Worm (Caenorhabditis elegans) whole organism, L4 larva: ENCODE results near the gene srgp-1.

Experiments
- F10B5.3 ChIP-seq: sonication (generic microtip); optimal IDR thresholded peaks from 2 replicates; lab custom pipeline; 2016; ENCODE audit warnings: mild to moderate bottlenecking, missing genetic modification characterization, missing compliant biosample characterization
- F26F4.8 ChIP-seq: fragments of 200-800 bp; sonication (Bioruptor generic); conservative IDR thresholded peaks from 2 replicates; pipeline ENCODE4 v1.3.6; 2022; ENCODE audit warnings: missing genetic modification characterization, missing compliant biosample characterization
- F37D6.2 ChIP-seq: sonication (generic microtip); optimal IDR thresholded peaks from 2 replicates; lab custom pipeline; 2016; ENCODE audit warnings: mild to moderate bottlenecking, missing genetic modification characterization, missing compliant biosample characterization
- R02D3.7 ChIP-seq: fragments of 150-350 bp; sonication (generic microtip); optimal IDR thresholded peaks from 3 replicates; lab custom pipeline; 2014; ENCODE audit warnings: missing biosample characterization, missing genetic modification characterization
- Y105C5A.15 ChIP-seq: fragments of 200-800 bp; sonication (Bioruptor generic); IDR thresholded peaks from 2 replicates; pipeline ENCODE4 v1.3.6; 2022; ENCODE audit warnings: missing genetic modification characterization, missing compliant biosample characterization
- Y48G9A.11 ChIP-seq: fragments of 200-800 bp; sonication (Bioruptor generic); IDR thresholded peaks from 2 replicates; pipeline ENCODE4 v1.3.6; 2022; ENCODE audit warnings: missing genetic modification reagents, missing genetic modification characterization, missing compliant biosample characterization
- Y5F2A.4 ChIP-seq: fragments of 200-800 bp; sonication (Bioruptor generic); optimal IDR thresholded peaks from 2 replicates; lab custom pipeline; 2018; ENCODE audit warnings: mild to moderate bottlenecking, missing genetic modification characterization, missing compliant biosample characterization
- aha-1 ChIP-seq: fragments of 150-350 bp; peaks from one replicate; lab custom pipeline; 2014; ENCODE audit warnings: missing biosample characterization, missing genetic modification characterization
- aly-2 ChIP-seq: sonication (generic microtip); optimal IDR thresholded peaks from 2 replicates; lab custom pipeline; 2018; ENCODE audit warnings: missing biosample characterization, missing genetic modification characterization
- ama-1 ChIP-seq: fragments of 150-350 bp; optimal IDR thresholded peaks from 2 replicates; lab custom pipeline; 2014; ENCODE audit warnings: inconsistent platforms, mixed read lengths
- arid-1 ChIP-seq: fragments of 200-800 bp; sonication (Bioruptor generic); conservative IDR thresholded peaks from 2 replicates; pipeline ENCODE4 v1.3.6; 2022; ENCODE audit warnings: missing genetic modification reagents, missing genetic modification characterization, missing compliant biosample characterization
- ceh-32 ChIP-seq: sonication (generic microtip); optimal IDR thresholded peaks from 2 replicates; lab custom pipeline; 2016; ENCODE audit warnings: mild to moderate bottlenecking, missing genetic modification characterization, missing compliant biosample characterization; ENCODE audit not compliant: poor library complexity
- daf-8 ChIP-seq: fragments of 200-800 bp; sonication (Bioruptor generic); IDR thresholded peaks from 2 replicates; pipeline ENCODE4 v1.3.6; 2022; ENCODE audit warnings: missing genetic modification characterization, missing compliant biosample characterization
- dmd-9 ChIP-seq: fragments of 200-800 bp; sonication (Bioruptor generic); IDR thresholded peaks from 2 replicates; pipeline ENCODE4 v1.3.6; 2022; ENCODE audit warnings: missing genetic modification reagents, missing genetic modification characterization, missing compliant biosample characterization
- egl-43 ChIP-seq: fragments of 200-800 bp; sonication (Bioruptor generic); IDR thresholded peaks from 2 replicates; pipeline ENCODE4 v1.3.6; 2022; ENCODE audit warnings: missing genetic modification reagents, missing genetic modification characterization, missing compliant biosample characterization
- fos-1 ChIP-seq: fragments of 150-350 bp; optimal IDR thresholded peaks from 2 replicates; lab custom pipeline; 2014; ENCODE audit warnings: missing biosample characterization, missing genetic modification characterization
- gei-8 ChIP-seq: fragments of 200-800 bp; sonication (Bioruptor generic); optimal IDR thresholded peaks from 2 replicates; lab custom pipeline; 2018; ENCODE audit warnings: mild to moderate bottlenecking, missing genetic modification characterization, missing compliant biosample characterization
- mdt-29 ChIP-seq: fragments of 200-800 bp; sonication (Bioruptor generic); IDR thresholded peaks from 2 replicates; pipeline ENCODE4 v1.3.6; 2022; ENCODE audit warnings: missing genetic modification reagents, missing genetic modification characterization, missing compliant biosample characterization
- nhr-102 ChIP-seq: sonication (generic microtip); optimal IDR thresholded peaks from 2 replicates; lab custom pipeline; 2016; ENCODE audit warnings: mild to moderate bottlenecking, missing genetic modification characterization, moderate library complexity, missing compliant biosample characterization
- nhr-11 ChIP-seq: fragments of 150-350 bp; optimal IDR thresholded peaks from 2 replicates; lab custom pipeline; 2014; ENCODE audit warnings: missing biosample characterization, missing genetic modification characterization
- nhr-111 ChIP-seq: fragments of 200-800 bp; sonication (Bioruptor generic); optimal IDR thresholded peaks from 2 replicates; lab custom pipeline; 2018; ENCODE audit warnings: mild to moderate bottlenecking, missing genetic modification characterization, missing compliant biosample characterization
- nhr-237 ChIP-seq: sonication (generic microtip); optimal IDR thresholded peaks from 2 replicates; lab custom pipeline; 2017; ENCODE audit warnings: missing biosample characterization, missing genetic modification characterization
- nhr-41 ChIP-seq: fragments of 200-800 bp; sonication (Bioruptor generic); IDR thresholded peaks from 2 replicates; pipeline ENCODE4 v1.3.6; 2022; ENCODE audit warnings: missing genetic modification reagents, missing genetic modification characterization, missing compliant biosample characterization
- pqm-1 ChIP-seq: sonication (generic microtip); optimal IDR thresholded peaks from 2 replicates; lab custom pipeline; 2017; ENCODE audit warnings: missing biosample characterization, missing genetic modification characterization
- rbr-2 ChIP-seq: sonication (generic microtip); optimal IDR thresholded peaks from 2 replicates; lab custom pipeline; 2016; ENCODE audit warnings: missing genotype, missing genetic modification characterization, missing compliant biosample characterization
- unc-39 ChIP-seq: sonication (generic microtip); optimal IDR thresholded peaks from 2 replicates; lab custom pipeline; 2017; ENCODE audit warnings: missing biosample characterization, missing genetic modification characterization
- unc-62 ChIP-seq, 3 experiments: fragments of 150-350 bp in 1 of 3; sonication (generic microtip); optimal IDR thresholded peaks in 2 of 3; peaks in 1 of 3; 1 replicate in 1 of 3; 2 replicates in 2 of 3; lab custom pipeline; 2014 to 2017; ENCODE audit warnings: missing biosample characterization in 3 of 3, missing genetic modification characterization in 3 of 3, missing genetic modification reagents in 3 of 3, missing genotype in 1 of 3
- vab-7 ChIP-seq: fragments of 200-800 bp; sonication (Bioruptor generic); IDR thresholded peaks from 2 replicates; pipeline ENCODE4 v1.3.6; 2022; ENCODE audit warnings: missing genetic modification reagents, missing genetic modification characterization, missing compliant biosample characterization

srgp-1 gene

ce11 chrIV:11623759-11624287 lies 53.5 kb downstream of the srgp-1 start (continued):
- TF ChIP-seq unc-62 (GFP tag; optimal IDR thresholded peaks at IDR 0.05 in 1 of 2; lab: Kevin White, UChicago) = peak in 1 of 2 experiments; percentile 88
- TF ChIP-seq unc-62 (tag; optimal IDR thresholded peaks at IDR 0.05; lab: Kevin White, UChicago) = no peak
- no peak for TF ChIP-seq arid-1 (GFP tag; lab: Robert Waterston, UW)
- TF ChIP-seq egl-43 (GFP tag; lab: Robert Waterston, UW) = no peak
- TF ChIP-seq daf-8 = no peak
- TF ChIP-seq Y48G9A.11 = no peak
- TF ChIP-seq pqm-1 = peak; percentile 65
- no peak for TF ChIP-seq nhr-41 (GFP tag; lab: Robert Waterston, UW)
- no peak for TF ChIP-seq mdt-29 (GFP tag; lab: Robert Waterston, UW)
- TF ChIP-seq aha-1 (tag; lab: Kevin White, UChicago) = peak; percentile 74
- TF ChIP-seq ama-1 (lab: Kevin White, UChicago) = no peak
- TF ChIP-seq fos-1 (tag; lab: Kevin White, UChicago) = no peak
- no peak for TF ChIP-seq rbr-2
- no peak for TF ChIP-seq aly-2 (tag; lab: Kevin White, UChicago)
- TF ChIP-seq, all 104 proteins: peak for 9

- TF ChIP-seq aha-1 (tag; lab: Kevin White, UChicago) (peak; percentile 41), unc-39 (no peak)
Observed at ce11 chrIV:11625482-11625881, 55.2 kb downstream of the srgp-1 start, which contains the start of gene lys-5. TSS of gene lys-5 (minus strand) at chrIV:11625582.

DNA sequence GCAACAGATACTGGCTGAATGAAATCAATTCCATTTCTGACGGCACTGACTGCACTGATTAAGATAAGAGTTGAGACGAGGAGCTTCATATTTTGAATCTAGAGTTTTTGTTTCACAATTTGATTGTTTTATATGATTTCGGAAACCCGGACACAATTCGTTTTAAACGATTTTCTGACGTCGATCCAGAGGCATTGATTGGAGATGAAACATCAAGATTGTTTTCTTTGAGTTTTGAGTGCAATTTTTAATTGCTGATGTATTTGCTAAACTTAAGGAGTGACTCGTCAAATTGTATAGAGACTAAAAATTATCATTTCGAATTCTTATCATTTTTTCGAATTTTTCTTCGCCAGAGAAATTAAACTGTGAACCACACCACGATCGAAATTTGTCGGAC lies 57.5 kb downstream of the srgp-1 start, which contains the start of gene lys-6:
Gene lys-6 (minus strand): TSS at position 101 of the 400 bp plus-strand sequence.
- no peak for TF ChIP-seq arid-1 (GFP tag; lab: Robert Waterston, UW)
- TF ChIP-seq nhr-102 (tag; lab: Kevin White, UChicago) = no peak
- no peak for TF ChIP-seq F37D6.2 (tag; lab: Kevin White, UChicago)
- TF ChIP-seq egl-43 (GFP tag; lab: Robert Waterston, UW) = no peak
- TF ChIP-seq ama-1 (lab: Kevin White, UChicago) = no peak
- TF ChIP-seq nhr-237 (tag; lab: Kevin White, UChicago) = no peak
- no peak for TF ChIP-seq R02D3.7 (tag; lab: Kevin White, UChicago)
- no peak for TF ChIP-seq F10B5.3 (tag; lab: Kevin White, UChicago)
- no peak for TF ChIP-seq Y5F2A.4
- no peak for TF ChIP-seq gei-8 (GFP tag; lab: Kevin White, UChicago)
- no peak for TF ChIP-seq dmd-9
- TF ChIP-seq nhr-11 (tag; lab: Kevin White, UChicago) = no peak
- TF ChIP-seq F26F4.8 = no peak
- no peak for TF ChIP-seq ceh-32
- no peak for TF ChIP-seq nhr-111
- no peak for TF ChIP-seq Y105C5A.15 (GFP tag; lab: Robert Waterston, UW)
- TF ChIP-seq vab-7 = no peak
